Worm (Caenorhabditis elegans) whole organism, L4 larva: ENCODE results near the gene F40F11.3.
A peak's percentile ranks its signal among the peaks of the same experiment; 100 is the strongest.

Source experiments
- F10B5.3 ChIP-seq: sonication (generic microtip); optimal IDR thresholded peaks from 2 replicates; lab custom pipeline; 2016; ENCODE audit warnings: mild to moderate bottlenecking, missing genetic modification characterization, missing compliant biosample characterization
- Y75B8A.6 ChIP-seq: fragments of 200-800 bp; sonication (Bioruptor generic); IDR thresholded peaks from 2 replicates; pipeline ENCODE4 v1.3.6; 2022; ENCODE audit warnings: missing genetic modification reagents, missing genetic modification characterization, missing compliant biosample characterization
- ZK546.5 ChIP-seq, 2 experiments: sonication (generic microtip); optimal IDR thresholded peaks; 2 replicates each; lab custom pipeline; 2017; ENCODE audit warnings: missing biosample characterization in 2 of 2, missing genetic modification characterization in 2 of 2
- aha-1 ChIP-seq: fragments of 150-350 bp; peaks from one replicate; lab custom pipeline; 2014; ENCODE audit warnings: missing biosample characterization, missing genetic modification characterization
- aly-2 ChIP-seq: sonication (generic microtip); optimal IDR thresholded peaks from 2 replicates; lab custom pipeline; 2018; ENCODE audit warnings: missing biosample characterization, missing genetic modification characterization
- arid-1 ChIP-seq: fragments of 200-800 bp; sonication (Bioruptor generic); conservative IDR thresholded peaks from 2 replicates; pipeline ENCODE4 v1.3.6; 2022; ENCODE audit warnings: missing genetic modification reagents, missing genetic modification characterization, missing compliant biosample characterization
- ceh-20 ChIP-seq: fragments of 200-800 bp; sonication (Bioruptor generic); IDR thresholded peaks from 2 replicates; pipeline ENCODE4 v1.3.6; 2022; ENCODE audit warnings: missing genetic modification reagents, missing genetic modification characterization, missing compliant biosample characterization
- ceh-28 ChIP-seq: fragments of 150-350 bp; optimal IDR thresholded peaks from 2 replicates; lab custom pipeline; 2014; ENCODE audit warnings: missing biosample characterization, missing genetic modification reagents, missing genetic modification characterization
- ceh-32 ChIP-seq: sonication (generic microtip); optimal IDR thresholded peaks from 2 replicates; lab custom pipeline; 2016; ENCODE audit warnings: mild to moderate bottlenecking, missing genetic modification characterization, missing compliant biosample characterization; ENCODE audit not compliant: poor library complexity
- cey-2 ChIP-seq: sonication (generic microtip); optimal IDR thresholded peaks from 3 replicates; lab custom pipeline; 2017; ENCODE audit warnings: missing genetic modification characterization, mild to moderate bottlenecking, missing compliant biosample characterization, antibody characterized with exemption, borderline replicate concordance; ENCODE audit not compliant: insufficient read depth
- ctbp-1 ChIP-seq: fragments of 200-800 bp; sonication (Bioruptor generic); IDR thresholded peaks from 2 replicates; pipeline ENCODE4 v1.3.6; 2022; ENCODE audit warnings: missing genetic modification reagents, missing genetic modification characterization, missing compliant biosample characterization
- daf-16 ChIP-seq, 3 experiments: sonication (generic microtip); optimal IDR thresholded peaks; 2 replicates each; lab custom pipeline; 2016 to 2017; ENCODE audit warnings: missing genetic modification characterization in 3 of 3, missing genetic modification reagents in 3 of 3, mild to moderate bottlenecking in 2 of 3, missing compliant biosample characterization in 2 of 3, missing biosample characterization in 1 of 3, moderate library complexity in 1 of 3
- daf-19 ChIP-seq: fragments of 200-800 bp; sonication (Bioruptor generic); conservative IDR thresholded peaks from 2 replicates; pipeline ENCODE4 v1.3.6; 2022; ENCODE audit warnings: missing genetic modification characterization, missing compliant biosample characterization
- daf-8 ChIP-seq: fragments of 200-800 bp; sonication (Bioruptor generic); IDR thresholded peaks from 2 replicates; pipeline ENCODE4 v1.3.6; 2022; ENCODE audit warnings: missing genetic modification characterization, missing compliant biosample characterization
- dmd-6 ChIP-seq: fragments of 200-800 bp; sonication (Bioruptor generic); IDR thresholded peaks from 2 replicates; pipeline ENCODE4 v1.3.6; 2022; ENCODE audit warnings: missing genetic modification reagents, missing genetic modification characterization, missing compliant biosample characterization
- dmd-9 ChIP-seq: fragments of 200-800 bp; sonication (Bioruptor generic); IDR thresholded peaks from 2 replicates; pipeline ENCODE4 v1.3.6; 2022; ENCODE audit warnings: missing genetic modification reagents, missing genetic modification characterization, missing compliant biosample characterization
- dve-1 ChIP-seq: sonication (generic microtip); optimal IDR thresholded peaks from 2 replicates; lab custom pipeline; 2017; ENCODE audit warnings: antibody characterized with exemption, mild to moderate bottlenecking, missing genetic modification characterization, missing compliant biosample characterization; ENCODE audit not compliant: insufficient read depth
- egl-43 ChIP-seq: fragments of 200-800 bp; sonication (Bioruptor generic); IDR thresholded peaks from 2 replicates; pipeline ENCODE4 v1.3.6; 2022; ENCODE audit warnings: missing genetic modification reagents, missing genetic modification characterization, missing compliant biosample characterization
- fos-1 ChIP-seq: fragments of 150-350 bp; optimal IDR thresholded peaks from 2 replicates; lab custom pipeline; 2014; ENCODE audit warnings: missing biosample characterization, missing genetic modification characterization
- hif-1 ChIP-seq, 2 experiments: sonication (generic microtip); optimal IDR thresholded peaks; 2 replicates each; lab custom pipeline; 2016 to 2017; ENCODE audit warnings: missing compliant biosample characterization in 2 of 2, missing genetic modification characterization in 2 of 2, missing genetic modification reagents in 2 of 2, missing genotype in 2 of 2, mild to moderate bottlenecking in 1 of 2
- hlh-11 ChIP-seq: fragments of 200-800 bp; sonication (Bioruptor generic); optimal IDR thresholded peaks from 2 replicates; lab custom pipeline; 2018; ENCODE audit warnings: mild to moderate bottlenecking, missing genetic modification characterization, missing compliant biosample characterization
- hmg-1.1 ChIP-seq: fragments of 200-800 bp; sonication (Bioruptor generic); IDR thresholded peaks from 2 replicates; pipeline ENCODE4 v1.3.6; 2022; ENCODE audit warnings: missing genetic modification reagents, missing genetic modification characterization, missing compliant biosample characterization
- lin-1 ChIP-seq: fragments of 200-800 bp; sonication (Bioruptor generic); IDR thresholded peaks from 2 replicates; pipeline ENCODE4 v1.3.6; 2022; ENCODE audit warnings: missing genetic modification reagents, missing genetic modification characterization, missing compliant biosample characterization
- lin-29 ChIP-seq: fragments of 200-800 bp; sonication (Bioruptor generic); IDR thresholded peaks from 2 replicates; pipeline ENCODE4 v1.3.6; 2022; ENCODE audit warnings: missing genetic modification reagents, missing genetic modification characterization, missing compliant biosample characterization
- lin-39 ChIP-seq: fragments of 150-350 bp; optimal IDR thresholded peaks from 2 replicates; lab custom pipeline; 2014; ENCODE audit warnings: missing biosample characterization, missing genetic modification reagents, missing genetic modification characterization
- lir-3 ChIP-seq: sonication (generic microtip); optimal IDR thresholded peaks from 2 replicates; lab custom pipeline; 2016; ENCODE audit warnings: mild to moderate bottlenecking, missing genetic modification characterization, missing compliant biosample characterization
- lsy-2 ChIP-seq, 2 experiments: fragments of 150-350 bp in 1 of 2; sonication (generic microtip) in 1 of 2; optimal IDR thresholded peaks; 2 replicates each; lab custom pipeline; 2014 to 2017; ENCODE audit warnings: missing biosample characterization in 2 of 2, missing genetic modification characterization in 2 of 2
- mdt-29 ChIP-seq: fragments of 200-800 bp; sonication (Bioruptor generic); IDR thresholded peaks from 2 replicates; pipeline ENCODE4 v1.3.6; 2022; ENCODE audit warnings: missing genetic modification reagents, missing genetic modification characterization, missing compliant biosample characterization
- mep-1 ChIP-seq: fragments of 150-350 bp; sonication (generic microtip); optimal IDR thresholded peaks from 3 replicates; lab custom pipeline; 2014; ENCODE audit warnings: missing biosample characterization, missing genetic modification characterization
- nhr-11 ChIP-seq: fragments of 150-350 bp; optimal IDR thresholded peaks from 2 replicates; lab custom pipeline; 2014; ENCODE audit warnings: missing biosample characterization, missing genetic modification characterization
- nhr-237 ChIP-seq: sonication (generic microtip); optimal IDR thresholded peaks from 2 replicates; lab custom pipeline; 2017; ENCODE audit warnings: missing biosample characterization, missing genetic modification characterization
- nhr-28 ChIP-seq: fragments of 150-350 bp; optimal IDR thresholded peaks from 2 replicates; lab custom pipeline; 2014; ENCODE audit warnings: missing biosample characterization, missing genetic modification characterization
- nhr-76 ChIP-seq: fragments of 150-350 bp; optimal IDR thresholded peaks from 2 replicates; lab custom pipeline; 2014; ENCODE audit warnings: missing biosample characterization, missing genetic modification characterization
- rbr-2 ChIP-seq: sonication (generic microtip); optimal IDR thresholded peaks from 2 replicates; lab custom pipeline; 2016; ENCODE audit warnings: missing genotype, missing genetic modification characterization, missing compliant biosample characterization
- set-16 ChIP-seq: fragments of 200-800 bp; sonication (Bioruptor generic); IDR thresholded peaks from 2 replicates; pipeline ENCODE4 v1.3.6; 2022; ENCODE audit warnings: missing genetic modification reagents, missing genetic modification characterization, missing compliant biosample characterization
- snpc-1.2 ChIP-seq: fragments of 200-800 bp; sonication (Bioruptor generic); IDR thresholded peaks from 2 replicates; pipeline ENCODE4 v1.3.6; 2022; ENCODE audit warnings: missing genetic modification reagents, missing genetic modification characterization, missing compliant biosample characterization
- snpc-4 ChIP-seq: fragments of 150-350 bp; optimal IDR thresholded peaks from 2 replicates; lab custom pipeline; 2014; ENCODE audit warnings: missing biosample characterization, missing genetic modification characterization
- spr-3 ChIP-seq: fragments of 200-800 bp; sonication (Bioruptor generic); optimal IDR thresholded peaks from 2 replicates; lab custom pipeline; 2018; ENCODE audit warnings: mild to moderate bottlenecking, missing genetic modification characterization, missing compliant biosample characterization
- tag-97 ChIP-seq: fragments of 200-800 bp; sonication (Bioruptor generic); IDR thresholded peaks from 2 replicates; pipeline ENCODE4 v1.3.6; 2022; ENCODE audit warnings: missing genetic modification characterization, missing compliant biosample characterization
- unc-62 ChIP-seq, 3 experiments: fragments of 150-350 bp in 1 of 3; sonication (generic microtip); optimal IDR thresholded peaks in 2 of 3; peaks in 1 of 3; 1 replicate in 1 of 3; 2 replicates in 2 of 3; lab custom pipeline; 2014 to 2017; ENCODE audit warnings: missing biosample characterization in 3 of 3, missing genetic modification characterization in 3 of 3, missing genetic modification reagents in 3 of 3, missing genotype in 1 of 3
- zfp-2 ChIP-seq: sonication (generic microtip); optimal IDR thresholded peaks from 2 replicates; lab custom pipeline; 2016; ENCODE audit warnings: mild to moderate bottlenecking, missing genetic modification characterization, missing compliant biosample characterization
- zfp-3 ChIP-seq: fragments of 200-800 bp; sonication (Bioruptor generic); conservative IDR thresholded peaks from 2 replicates; pipeline ENCODE4 v1.3.6; 2022; ENCODE audit warnings: missing genetic modification reagents, missing genetic modification characterization, missing compliant biosample characterization
- zip-2 ChIP-seq: fragments of 150-350 bp; optimal IDR thresholded peaks from 2 replicates; lab custom pipeline; 2014; ENCODE audit warnings: missing biosample characterization, missing genetic modification characterization
- ztf-11 ChIP-seq: fragments of 150-350 bp; optimal IDR thresholded peaks from 2 replicates; lab custom pipeline; 2014; ENCODE audit warnings: missing biosample characterization, missing genetic modification characterization

F40F11.3 gene

ce11 chrIV:11641802-11642201 is 48.0 kb upstream of the F40F11.3 start, which contains the start of gene ZK809.1:
ZK809.1 (plus strand) TSS chrIV:11642102.
- TF ChIP-seq F10B5.3 (no peak), tag-97 (no peak), ctbp-1 (no peak), ZK546.5 (tag; optimal IDR thresholded peaks at IDR 0.05; lab: Kevin White, UChicago) (no peak), lin-39 (tag; lab: Kevin White, UChicago) (no peak), mep-1 (tag; lab: Kevin White, UChicago) (no peak), hif-1 (tag; optimal IDR thresholded peaks at IDR 0.05; lab: Kevin White, UChicago) (no peak)

- no peak for TF ChIP-seq lin-1 (GFP tag; lab: Robert Waterston, UW)
- TF ChIP-seq dmd-9 (GFP tag; lab: Robert Waterston, UW), result no peak
- no peak for TF ChIP-seq Y75B8A.6 (GFP tag; lab: Robert Waterston, UW)
- TF ChIP-seq zfp-3 (GFP tag; lab: Robert Waterston, UW), result no peak
- TF ChIP-seq spr-3 (GFP tag; lab: Kevin White, UChicago), result no peak
- no peak for TF ChIP-seq fos-1 (tag; lab: Kevin White, UChicago)
- TF ChIP-seq snpc-4 (tag; lab: Kevin White, UChicago), result no peak
- no peak for TF ChIP-seq rbr-2 (tag; lab: Kevin White, UChicago)
- TF ChIP-seq ZK546.5 (tag; optimal IDR thresholded peaks at IDR 0.05; lab: Kevin White, UChicago), result no peak
- no peak for TF ChIP-seq zip-2 (tag; lab: Kevin White, UChicago)
- no peak for TF ChIP-seq mdt-29
- TF ChIP-seq ztf-11 (tag; lab: Kevin White, UChicago), result no peak
- no peak for TF ChIP-seq lin-39 (tag; lab: Kevin White, UChicago)
- TF ChIP-seq daf-8 (GFP tag; lab: Robert Waterston, UW), result no peak
- TF ChIP-seq nhr-11 (tag; lab: Kevin White, UChicago), result no peak
- TF ChIP-seq ctbp-1, result no peak
- no peak for TF ChIP-seq arid-1 (GFP tag; lab: Robert Waterston, UW)
- TF ChIP-seq cey-2 (tag; lab: Kevin White, UChicago), result no peak
- TF ChIP-seq, all 104 proteins: peak for 0
Observed at ce11 chrIV:11640915-11641314, 47.1 kb upstream of the F40F11.3 start, which contains the start of gene ttr-50. ttr-50 (minus strand) TSS chrIV:11641015.

- TF ChIP-seq lin-1 (GFP tag; lab: Robert Waterston, UW) (no peak), nhr-76 (tag; lab: Kevin White, UChicago) (no peak), egl-43 (GFP tag; lab: Robert Waterston, UW) (no peak), set-16 (GFP tag; lab: Robert Waterston, UW) (no peak), ceh-32 (tag; lab: Kevin White, UChicago) (no peak), zfp-2 (tag; lab: Kevin White, UChicago) (no peak), unc-62 (GFP tag; optimal IDR thresholded peaks at IDR 0.05 in 1 of 2; lab: Kevin White, UChicago) (peak in 1 of 2 experiments; percentile 1), unc-62 (tag; optimal IDR thresholded peaks at IDR 0.05; lab: Kevin White, UChicago) (no peak), lin-29 (GFP tag; lab: Robert Waterston, UW) (no peak), lsy-2 (tag; optimal IDR thresholded peaks at IDR 0.05; lab: Kevin White, UChicago) (peak in 1 of 2 experiments; percentile 9), nhr-237 (no peak), hif-1 (tag; optimal IDR thresholded peaks at IDR 0.05; lab: Kevin White, UChicago) (no peak), aha-1 (tag; lab: Kevin White, UChicago) (peak; percentile 43), aly-2 (tag; lab: Kevin White, UChicago) (no peak)
Observed at ce11 chrIV:11638016-11638415, 44.2 kb upstream of the F40F11.3 start, which contains the start of gene rbm-17. rbm-17 (plus strand) TSS chrIV:11638316.

- TF ChIP-seq daf-16 (GFP tag; optimal IDR thresholded peaks at IDR 0.05; lab: Kevin White, UChicago) (peak in 1 of 2 experiments; percentile 2), daf-16 (tag; optimal IDR thresholded peaks at IDR 0.05; lab: Kevin White, UChicago) (no peak), hmg-1.1 (GFP tag; lab: Robert Waterston, UW) (0 out of 2 replicates have a peak, but pooled peaks have one; percentile 24), lin-1 (GFP tag; lab: Robert Waterston, UW) (no peak), unc-62 (GFP tag; optimal IDR thresholded peaks at IDR 0.05 in 1 of 2; lab: Kevin White, UChicago) (no peak), unc-62 (tag; optimal IDR thresholded peaks at IDR 0.05; lab: Kevin White, UChicago) (no peak), mep-1 (tag; lab: Kevin White, UChicago) (peak; percentile 30), aha-1 (tag; lab: Kevin White, UChicago) (peak; percentile 62), dve-1 (peak; percentile 83), ceh-28 (tag; lab: Kevin White, UChicago) (no peak), daf-19 (GFP tag; lab: Robert Waterston, UW) (no peak), hlh-11 (tag; lab: Kevin White, UChicago) (peak; percentile 74), arid-1 (GFP tag; lab: Robert Waterston, UW) (no peak), lir-3 (no peak), tag-97 (no peak), dmd-6 (GFP tag; lab: Robert Waterston, UW) (no peak), ceh-20 (no peak), nhr-11 (tag; lab: Kevin White, UChicago) (peak; percentile 37), snpc-1.2 (no peak), nhr-28 (tag; lab: Kevin White, UChicago) (peak; percentile 72)
Observed at ce11 chrIV:11636409-11636723, 42.6 kb upstream of the F40F11.3 start, which contains the start of gene F58B3.6. F58B3.6 (plus strand) TSS chrIV:11636648.
